Fruit fly (Drosophila melanogaster) whole organism, wandering third instar larva: ENCODE measurements around the gene CG15043.

Experiments
- Abd-B ChIP-seq: fragments of >200 bp; optimal IDR thresholded peaks from 2 replicates; lab custom pipeline; 2017; ENCODE audit warnings: missing biosample characterization, missing genetic modification characterization
- CG32264 ChIP-seq: fragments of 200-800 bp; sonication (Bioruptor generic); optimal IDR thresholded peaks from 2 replicates; lab custom pipeline; 2016; ENCODE audit warnings: missing biosample characterization, missing genetic modification characterization
- CG9705 ChIP-seq: fragments of 200-800 bp; sonication (Bioruptor generic); optimal IDR thresholded peaks from 2 replicates; lab custom pipeline; 2018; ENCODE audit warnings: missing biosample characterization, mild to moderate bottlenecking, missing genetic modification characterization
- CrebA ChIP-seq: fragments of 200-800 bp; sonication (Bioruptor generic); optimal IDR thresholded peaks from 2 replicates; lab custom pipeline; 2016; ENCODE audit warnings: missing biosample characterization, mild to moderate bottlenecking, missing genetic modification characterization, borderline replicate concordance
- Dfd ChIP-seq: fragments of >200 bp; optimal IDR thresholded peaks from 2 replicates; lab custom pipeline; 2017; ENCODE audit warnings: missing biosample characterization, missing genetic modification characterization
- Dif ChIP-seq: fragments of 200-275, 200-300 bp; sonication (Bioruptor generic); optimal IDR thresholded peaks from 2 replicates; lab custom pipeline; 2018; ENCODE audit warnings: missing biosample characterization, missing genetic modification characterization; ENCODE audit not compliant: partially characterized antibody
- GATAd ChIP-seq: sonication (Bioruptor generic); optimal IDR thresholded peaks from 2 replicates; lab custom pipeline; 2016; ENCODE audit warnings: missing biosample characterization, missing genetic modification characterization
- HLH106 ChIP-seq: fragments of 200-800 bp; optimal IDR thresholded peaks from 3 replicates; lab custom pipeline; 2019; ENCODE audit warnings: missing biosample characterization, mild to moderate bottlenecking, missing genetic modification characterization, moderate library complexity
- Hnf4 ChIP-seq: fragments of 200-800 bp; sonication (Bioruptor generic); optimal IDR thresholded peaks from 2 replicates; lab custom pipeline; 2016; ENCODE audit warnings: missing biosample characterization, mild to moderate bottlenecking, missing genetic modification characterization
- Hr78 ChIP-seq: fragments of >200 bp; optimal IDR thresholded peaks from 2 replicates; lab custom pipeline; 2017; ENCODE audit warnings: missing biosample characterization, missing genetic modification characterization
- Hr83 ChIP-seq: fragments of 200-300 bp; sonication (Bioruptor generic); optimal IDR thresholded peaks from 2 replicates; lab custom pipeline; 2016; ENCODE audit warnings: missing biosample characterization, mild to moderate bottlenecking, missing genetic modification characterization, moderate library complexity; ENCODE audit not compliant: poor library complexity, severe bottlenecking
- Jra ChIP-seq: sonication (Bioruptor generic); optimal IDR thresholded peaks from 2 replicates; lab custom pipeline; 2016; ENCODE audit warnings: missing biosample characterization, missing genetic modification characterization
- Mio ChIP-seq: sonication (Bioruptor generic); optimal IDR thresholded peaks from 2 replicates; lab custom pipeline; 2016; ENCODE audit warnings: missing biosample characterization, missing genetic modification characterization
- Myc ChIP-seq: fragments of >200 bp; optimal IDR thresholded peaks from 2 replicates; lab custom pipeline; 2017
- N ChIP-seq: fragments of >200 bp; optimal IDR thresholded peaks from 2 replicates; lab custom pipeline; 2018; ENCODE audit warnings: missing biosample characterization, missing external identifiers, missing genetic modification characterization
- OdsH ChIP-seq: fragments of 200-800 bp; sonication (Bioruptor generic); optimal IDR thresholded peaks from 2 replicates; lab custom pipeline; 2016; ENCODE audit warnings: missing biosample characterization, mild to moderate bottlenecking, missing genetic modification characterization
- Rel ChIP-seq, 2 experiments: fragments of 200-800 bp; sonication (Bioruptor generic) in 1 of 2; optimal IDR thresholded peaks; 2 replicates in 1 of 2; 3 replicates in 1 of 2; lab custom pipeline; 2016 to 2019; ENCODE audit warnings: mild to moderate bottlenecking in 2 of 2, missing biosample characterization in 2 of 2, missing genetic modification characterization in 2 of 2, moderate library complexity in 1 of 2
- Sp1 ChIP-seq: fragments of 200-800 bp; sonication (Bioruptor generic); optimal IDR thresholded peaks from 3 replicates; lab custom pipeline; 2019; ENCODE audit warnings: missing biosample characterization, mild to moderate bottlenecking, missing genetic modification characterization, moderate library complexity
- Vsx2 ChIP-seq: fragments of 200-300, 225-300 bp; sonication (Bioruptor generic); optimal IDR thresholded peaks from 2 replicates; lab custom pipeline; 2018; ENCODE audit warnings: missing biosample characterization, missing genetic modification characterization; ENCODE audit not compliant: partially characterized antibody
- br ChIP-seq: fragments of 200-800 bp; sonication (Bioruptor generic); optimal IDR thresholded peaks from 2 replicates; lab custom pipeline; 2016; ENCODE audit warnings: missing biosample characterization, missing genetic modification characterization
- brk ChIP-seq: fragments of 200-800 bp; sonication (Bioruptor generic); optimal IDR thresholded peaks from 2 replicates; lab custom pipeline; 2016; ENCODE audit warnings: missing biosample characterization, mild to moderate bottlenecking, missing genetic modification characterization
- dl ChIP-seq, 2 experiments: fragments of 175-275, 200-275 bp in 1 of 2; fragments of 200-275 bp in 1 of 2; sonication (Bioruptor generic); optimal IDR thresholded peaks; lab custom pipeline; 2018; ENCODE audit warnings: mild to moderate bottlenecking in 2 of 2, missing biosample characterization in 2 of 2, missing genetic modification characterization in 2 of 2, moderate library complexity in 2 of 2; ENCODE audit not compliant: partially characterized antibody in 2 of 2, insufficient read depth in 1 of 2
- dmrt93B ChIP-seq: fragments of 200-800 bp; sonication (Bioruptor generic); optimal IDR thresholded peaks from 2 replicates; lab custom pipeline; 2018; ENCODE audit warnings: missing biosample characterization, mild to moderate bottlenecking, missing genetic modification characterization
- dsf ChIP-seq: sonication (Bioruptor generic); optimal IDR thresholded peaks from 2 replicates; lab custom pipeline; 2016; ENCODE audit warnings: missing biosample characterization, missing genetic modification characterization, borderline replicate concordance
- ey ChIP-seq: fragments of 200-800 bp; sonication (Bioruptor generic); optimal IDR thresholded peaks from 2 replicates; lab custom pipeline; 2016; ENCODE audit warnings: missing biosample characterization, missing genetic modification characterization
- foxo ChIP-seq, 2 experiments: fragments of 200-800 bp; sonication (Bioruptor generic); optimal IDR thresholded peaks; 2 replicates in 1 of 2; 3 replicates in 1 of 2; lab custom pipeline; 2016 to 2017; ENCODE audit warnings: missing biosample characterization in 2 of 2, missing genetic modification characterization in 2 of 2
- fru ChIP-seq: fragments of 200-800 bp; sonication (Bioruptor generic); optimal IDR thresholded peaks from 3 replicates; lab custom pipeline; 2016; ENCODE audit warnings: missing biosample characterization, mild to moderate bottlenecking, missing genetic modification characterization
- h ChIP-seq: fragments of 200-800 bp; sonication (Bioruptor generic); optimal IDR thresholded peaks from 3 replicates; lab custom pipeline; 2016; ENCODE audit warnings: missing biosample characterization, mild to moderate bottlenecking, missing genetic modification characterization
- jim ChIP-seq: fragments of 175-275, 200-325 bp; sonication (Bioruptor generic); optimal IDR thresholded peaks from 2 replicates; lab custom pipeline; 2016; ENCODE audit warnings: missing biosample characterization, mild to moderate bottlenecking, missing genetic modification characterization
- lola ChIP-seq: fragments of >200 bp; optimal IDR thresholded peaks from 2 replicates; lab custom pipeline; 2017; ENCODE audit warnings: missing biosample characterization, missing genetic modification characterization
- pan ChIP-seq: fragments of >200 bp; optimal IDR thresholded peaks from 2 replicates; lab custom pipeline; 2017
- psq ChIP-seq: fragments of 200-800 bp; sonication (Bioruptor generic); optimal IDR thresholded peaks from 3 replicates; lab custom pipeline; 2017; ENCODE audit warnings: missing biosample characterization, mild to moderate bottlenecking, missing genetic modification characterization, moderate library complexity
- rgr ChIP-seq: fragments of 200-800 bp; sonication (Bioruptor generic); optimal IDR thresholded peaks from 3 replicates; lab custom pipeline; 2016; ENCODE audit warnings: missing biosample characterization, mild to moderate bottlenecking, missing genetic modification characterization
- sage ChIP-seq: fragments of 200-800 bp; sonication (Bioruptor generic); optimal IDR thresholded peaks from 2 replicates; lab custom pipeline; 2016; ENCODE audit warnings: missing biosample characterization, mild to moderate bottlenecking, missing genetic modification characterization
- sv ChIP-seq: fragments of 200-800 bp; sonication (Bioruptor generic); optimal IDR thresholded peaks from 3 replicates; lab custom pipeline; 2016; ENCODE audit warnings: missing biosample characterization, missing genetic modification characterization
- tai ChIP-seq: sonication (Bioruptor generic); optimal IDR thresholded peaks from 2 replicates; lab custom pipeline; 2016; ENCODE audit warnings: missing biosample characterization, missing genetic modification characterization
- usp ChIP-seq: fragments of >200 bp; optimal IDR thresholded peaks from 2 replicates; lab custom pipeline; 2017; ENCODE audit warnings: missing biosample characterization, missing genetic modification characterization
- woc ChIP-seq: sonication (Bioruptor generic); optimal IDR thresholded peaks from 2 replicates; lab custom pipeline; 2016; ENCODE audit warnings: missing biosample characterization, mild to moderate bottlenecking, missing genetic modification characterization

The CG15043 gene

dm6 chrX:18540268-18540667 lies 46.3 kb upstream of the CG15043 start (continued):
- TF ChIP-seq Dfd (GFP tag; lab: Kevin White, UChicago) (no peak), Hr78 (GFP tag; lab: Kevin White, UChicago) (no peak), Jra (no peak), rgr (GFP tag; lab: Kevin White, UChicago) (peak; percentile 42), Rel (GFP tag; optimal IDR thresholded peaks at IDR 0.05; lab: Kevin White, UChicago) (no peak), Rel (tag; optimal IDR thresholded peaks at IDR 0.05; lab: Kevin White, UChicago) (no peak), sage (GFP tag; lab: Kevin White, UChicago) (no peak), CG32264 (GFP tag; lab: Kevin White, UChicago) (no peak), usp (GFP tag; lab: Kevin White, UChicago) (no peak), Hnf4 (no peak)
- TF ChIP-seq, all 38 proteins: peak for 10

dm6 chrX:18538204-18538864 lies 44.4 kb upstream of the CG15043 start:
- TF ChIP-seq dsf (GFP tag; lab: Kevin White, UChicago) (no peak), Hr78 (GFP tag; lab: Kevin White, UChicago) (no peak), dl (GFP tag; optimal IDR thresholded peaks at IDR 0.05; lab: Kevin White, UChicago; ENCODE audit: insufficient read depth in 1 of 2, partially characterized antibody in 2 of 2) (no peak), br (GFP tag; lab: Kevin White, UChicago) (peak; percentile 71), lola (GFP tag; lab: Kevin White, UChicago) (no peak), Myc (no peak), CrebA (GFP tag; lab: Kevin White, UChicago) (no peak), Sp1 (GFP tag; lab: Kevin White, UChicago) (peak; percentile 69), Vsx2 (GFP tag; lab: Kevin White, UChicago) (no peak), N (GFP tag; lab: Kevin White, UChicago) (no peak), foxo (GFP tag; optimal IDR thresholded peaks at IDR 0.05; lab: Kevin White, UChicago) (peak in 1 of 2 experiments; percentile 69), ey (GFP tag; lab: Kevin White, UChicago) (peak; percentile 76), Jra (no peak), sv (GFP tag; lab: Kevin White, UChicago) (no peak), Dfd (GFP tag; lab: Kevin White, UChicago) (no peak), CG9705 (GFP tag; lab: Kevin White, UChicago) (peak; percentile 48), Rel (GFP tag; optimal IDR thresholded peaks at IDR 0.05; lab: Kevin White, UChicago) (no peak), Rel (tag; optimal IDR thresholded peaks at IDR 0.05; lab: Kevin White, UChicago) (peak; percentile 25), Hr83 (GFP tag; lab: Kevin White, UChicago) (no peak), tai (GFP tag; lab: Kevin White, UChicago) (no peak), woc (peak; percentile 86), brk (GFP tag; lab: Kevin White, UChicago) (no peak), fru (peak; percentile 80), GATAd (GFP tag; lab: Kevin White, UChicago) (no peak), Abd-B (GFP tag; lab: Kevin White, UChicago) (no peak), OdsH (GFP tag; lab: Kevin White, UChicago) (peak; percentile 22), h (peak; percentile 79), CG32264 (GFP tag; lab: Kevin White, UChicago) (peak; percentile 4), jim (GFP tag; lab: Kevin White, UChicago) (no peak), pan (lab: Kevin White, UChicago) (no peak), Mio (GFP tag; lab: Kevin White, UChicago) (no peak), Hnf4 (peak; percentile 44), Dif (no peak), usp (GFP tag; lab: Kevin White, UChicago) (no peak), HLH106 (tag; lab: Kevin White, UChicago) (peak; percentile 77), rgr (GFP tag; lab: Kevin White, UChicago) (peak; percentile 66), dmrt93B (GFP tag; lab: Kevin White, UChicago) (no peak), psq (GFP tag; lab: Kevin White, UChicago) (no peak)
